Worm (Caenorhabditis elegans) whole organism, young adult: ENCODE measurements around the gene C25H3.16.

Experiments used
- B0035.1 ChIP-seq: sonication (generic microtip); optimal IDR thresholded peaks from 2 replicates; lab custom pipeline; 2016; ENCODE audit warnings: missing genetic modification characterization, mild to moderate bottlenecking, missing compliant biosample characterization, missing genotype, missing genetic modification reagents
- B0261.1 ChIP-seq: sonication (generic microtip); optimal IDR thresholded peaks from 2 replicates; lab custom pipeline; 2016; ENCODE audit warnings: mild to moderate bottlenecking, missing genetic modification characterization, moderate library complexity, missing compliant biosample characterization
- C06A6.2 ChIP-seq: fragments of 200-800 bp; sonication (Bioruptor generic); conservative IDR thresholded peaks from 2 replicates; pipeline ENCODE4 v1.3.6; 2022; ENCODE audit warnings: missing genetic modification characterization, missing compliant biosample characterization
- F23B12.7 ChIP-seq: sonication (generic microtip); optimal IDR thresholded peaks from 2 replicates; lab custom pipeline; 2017; ENCODE audit warnings: missing genetic modification characterization, mild to moderate bottlenecking, missing compliant biosample characterization, antibody characterized with exemption, moderate library complexity; ENCODE audit not compliant: insufficient read depth
- F33H1.4 ChIP-seq: fragments of 200-800 bp; sonication (Bioruptor generic); IDR thresholded peaks from 2 replicates; pipeline ENCODE4 v1.3.6; 2022; ENCODE audit warnings: missing genetic modification reagents, missing genetic modification characterization, missing compliant biosample characterization
- F55B11.4 ChIP-seq: sonication (generic microtip); optimal IDR thresholded peaks from 2 replicates; lab custom pipeline; 2016; ENCODE audit warnings: missing compliant biosample characterization, missing genetic modification characterization, borderline replicate concordance; ENCODE audit not compliant: insufficient read depth
- K11D2.4 ChIP-seq: fragments of 200-800 bp; sonication (Bioruptor generic); IDR thresholded peaks from 2 replicates; pipeline ENCODE4 v1.3.6; 2022; ENCODE audit warnings: missing genetic modification reagents, missing genetic modification characterization, missing compliant biosample characterization
- K12H6.12 ChIP-seq: fragments of 200-800 bp; sonication (Bioruptor generic); optimal IDR thresholded peaks from 2 replicates; lab custom pipeline; 2018; ENCODE audit warnings: mild to moderate bottlenecking, missing genetic modification characterization, missing compliant biosample characterization
- Y53F4B.3 ChIP-seq: fragments of 200-800 bp; sonication (Bioruptor generic); IDR thresholded peaks from 2 replicates; pipeline ENCODE4 v1.3.6; 2022; ENCODE audit warnings: missing genetic modification reagents, missing genetic modification characterization, missing compliant biosample characterization
- Y53G8AR.9 ChIP-seq: fragments of 200-800 bp; sonication (Bioruptor generic); conservative IDR thresholded peaks from 2 replicates; pipeline ENCODE4 v1.3.6; 2022; ENCODE audit warnings: missing genetic modification reagents, missing genetic modification characterization, missing compliant biosample characterization
- Y95B8A.8 ChIP-seq: fragments of 200-800 bp; sonication (Bioruptor generic); IDR thresholded peaks from 2 replicates; pipeline ENCODE4 v1.3.6; 2022; ENCODE audit warnings: missing genetic modification reagents, missing genetic modification characterization, missing compliant biosample characterization
- akir-1 ChIP-seq: fragments of 200-800 bp; sonication (Bioruptor generic); optimal IDR thresholded peaks from 2 replicates; lab custom pipeline; 2018; ENCODE audit warnings: mild to moderate bottlenecking, missing genetic modification characterization, moderate library complexity, missing compliant biosample characterization
- atf-7 ChIP-seq: sonication (generic microtip); optimal IDR thresholded peaks from 2 replicates; lab custom pipeline; 2017; ENCODE audit warnings: mild to moderate bottlenecking, missing genetic modification characterization, missing compliant biosample characterization
- attf-6 ChIP-seq: fragments of 200-800 bp; sonication (Bioruptor generic); IDR thresholded peaks from 2 replicates; pipeline ENCODE4 v1.3.6; 2022; ENCODE audit warnings: missing genetic modification reagents, missing genetic modification characterization, missing compliant biosample characterization
- cebp-1 ChIP-seq, 2 experiments: fragments of 200-800 bp in 1 of 2; sonication (Bioruptor generic) in 1 of 2; sonication (generic microtip) in 1 of 2; IDR thresholded peaks in 1 of 2; optimal IDR thresholded peaks in 1 of 2; 2 replicates each; pipeline versions ENCODE4 v1.3.6 to Lab custom; 2017 to 2022; ENCODE audit warnings: missing compliant biosample characterization in 2 of 2, missing genetic modification characterization in 2 of 2, mild to moderate bottlenecking in 1 of 2, missing genetic modification reagents in 1 of 2, moderate library complexity in 1 of 2
- ceh-27 ChIP-seq: fragments of 200-800 bp; sonication (Bioruptor generic); optimal IDR thresholded peaks from 2 replicates; lab custom pipeline; 2018; ENCODE audit warnings: mild to moderate bottlenecking, missing genetic modification characterization, moderate library complexity, missing compliant biosample characterization
- die-1 ChIP-seq: sonication (generic microtip); optimal IDR thresholded peaks from 2 replicates; lab custom pipeline; 2016; ENCODE audit warnings: missing genotype, mild to moderate bottlenecking, missing genetic modification characterization, missing compliant biosample characterization
- dox-1 ChIP-seq: fragments of 200-800 bp; sonication (Bioruptor generic); IDR thresholded peaks from 2 replicates; pipeline ENCODE4 v1.3.6; 2022; ENCODE audit warnings: missing genetic modification reagents, missing genetic modification characterization, missing compliant biosample characterization
- dpl-1 ChIP-seq: fragments of 150-350 bp; optimal IDR thresholded peaks from 2 replicates; lab custom pipeline; 2014; ENCODE audit warnings: missing biosample characterization, missing genetic modification reagents, missing genetic modification characterization
- efl-1 ChIP-seq: fragments of 150-350 bp; optimal IDR thresholded peaks from 2 replicates; lab custom pipeline; 2014; ENCODE audit warnings: missing biosample characterization, missing genetic modification reagents, missing genetic modification characterization
- fkh-3 ChIP-seq: sonication (generic microtip); optimal IDR thresholded peaks from 2 replicates; lab custom pipeline; 2016; ENCODE audit warnings: mild to moderate bottlenecking, missing genetic modification characterization, missing compliant biosample characterization
- hrde-1 ChIP-seq: sonication (generic microtip); optimal IDR thresholded peaks from 2 replicates; lab custom pipeline; 2016; ENCODE audit warnings: missing genetic modification characterization, mild to moderate bottlenecking, missing compliant biosample characterization, moderate library complexity, missing genotype, missing genetic modification reagents, borderline replicate concordance
- lin-35 ChIP-seq, 3 experiments: fragments of 150-350 bp in 2 of 3; sonication (generic microtip) in 1 of 3; optimal IDR thresholded peaks; 2 replicates each; lab custom pipeline; 2014 to 2018; ENCODE audit warnings: missing biosample characterization in 3 of 3, missing genetic modification characterization in 3 of 3, missing genetic modification reagents in 3 of 3
- lin-40 ChIP-seq: sonication (generic microtip); optimal IDR thresholded peaks from 2 replicates; lab custom pipeline; 2016; ENCODE audit warnings: missing genetic modification characterization, mild to moderate bottlenecking, missing compliant biosample characterization, missing genotype, missing genetic modification reagents
- lir-1 ChIP-seq: fragments of 200-800 bp; sonication (Bioruptor generic); conservative IDR thresholded peaks from 2 replicates; pipeline ENCODE4 v1.3.6; 2022; ENCODE audit warnings: missing genetic modification reagents, missing genetic modification characterization, missing compliant biosample characterization
- lsy-27 ChIP-seq: sonication (generic microtip); optimal IDR thresholded peaks from 2 replicates; lab custom pipeline; 2017; ENCODE audit warnings: missing genetic modification characterization, mild to moderate bottlenecking, missing compliant biosample characterization, antibody characterized with exemption, missing genotype, borderline replicate concordance; ENCODE audit not compliant: insufficient read depth
- mel-28 ChIP-seq: sonication (generic microtip); optimal IDR thresholded peaks from 2 replicates; lab custom pipeline; 2016; ENCODE audit warnings: borderline replicate concordance, mild to moderate bottlenecking, missing genetic modification characterization, missing compliant biosample characterization
- nfya-1 ChIP-seq: sonication (generic microtip); optimal IDR thresholded peaks from 2 replicates; lab custom pipeline; 2017; ENCODE audit warnings: antibody characterized with exemption, missing compliant biosample characterization, missing genetic modification characterization, borderline replicate concordance; ENCODE audit not compliant: insufficient read depth
- nhr-27 ChIP-seq: fragments of 200-800 bp; sonication (Bioruptor generic); optimal IDR thresholded peaks from 2 replicates; lab custom pipeline; 2018; ENCODE audit warnings: mild to moderate bottlenecking, missing genetic modification characterization, moderate library complexity, missing compliant biosample characterization
- nhr-80 ChIP-seq: sonication (generic microtip); optimal IDR thresholded peaks from 2 replicates; lab custom pipeline; 2016; ENCODE audit warnings: missing genetic modification characterization, missing compliant biosample characterization
- nhr-90 ChIP-seq: sonication (generic microtip); optimal IDR thresholded peaks from 2 replicates; lab custom pipeline; 2016; ENCODE audit warnings: missing genotype, mild to moderate bottlenecking, missing genetic modification characterization, missing compliant biosample characterization
- pbrm-1 ChIP-seq: fragments of 200-800 bp; sonication (Bioruptor generic); IDR thresholded peaks from 2 replicates; pipeline ENCODE4 v1.3.6; 2022; ENCODE audit warnings: missing genetic modification reagents, missing genetic modification characterization, missing compliant biosample characterization
- sdz-38 ChIP-seq: sonication (generic microtip); optimal IDR thresholded peaks from 2 replicates; lab custom pipeline; 2016; ENCODE audit warnings: missing genotype, missing genetic modification characterization, missing compliant biosample characterization
- snpc-1.3 ChIP-seq: sonication (generic microtip); optimal IDR thresholded peaks from 2 replicates; lab custom pipeline; 2017; ENCODE audit warnings: missing genetic modification characterization, mild to moderate bottlenecking, missing compliant biosample characterization, antibody characterized with exemption, moderate library complexity, missing genotype, missing genetic modification reagents; ENCODE audit not compliant: insufficient read depth
- snpc-3.4 ChIP-seq: sonication (generic microtip); optimal IDR thresholded peaks from 2 replicates; lab custom pipeline; 2017; ENCODE audit warnings: missing genetic modification characterization, mild to moderate bottlenecking, missing compliant biosample characterization, antibody characterized with exemption, moderate library complexity, missing genotype, missing genetic modification reagents
- sptf-2 ChIP-seq: fragments of 200-800 bp; sonication (Bioruptor generic); optimal IDR thresholded peaks from 2 replicates; lab custom pipeline; 2018; ENCODE audit warnings: mild to moderate bottlenecking, missing genetic modification characterization, missing compliant biosample characterization
- tlf-1 ChIP-seq: fragments of 200-800 bp; sonication (Bioruptor generic); optimal IDR thresholded peaks from 2 replicates; lab custom pipeline; 2018; ENCODE audit warnings: mild to moderate bottlenecking, missing genetic modification characterization, missing compliant biosample characterization
- unc-130 ChIP-seq: sonication (generic microtip); optimal IDR thresholded peaks from 2 replicates; lab custom pipeline; 2016; ENCODE audit warnings: missing genetic modification reagents, missing genetic modification characterization, missing compliant biosample characterization
- unc-62 ChIP-seq: fragments of 150-350 bp; optimal IDR thresholded peaks from 2 replicates; lab custom pipeline; 2014; ENCODE audit warnings: missing biosample characterization, missing genetic modification reagents, missing genetic modification characterization
- zfh-2 ChIP-seq: fragments of 200-800 bp; sonication (Bioruptor generic); conservative IDR thresholded peaks from 2 replicates; pipeline ENCODE4 v1.3.6; 2022; ENCODE audit warnings: missing genetic modification reagents, missing genetic modification characterization, missing compliant biosample characterization
- ztf-22 ChIP-seq: fragments of 200-800 bp; sonication (Bioruptor generic); optimal IDR thresholded peaks from 2 replicates; lab custom pipeline; 2018; ENCODE audit warnings: mild to moderate bottlenecking, missing genetic modification characterization, moderate library complexity, missing compliant biosample characterization
- ztf-25 ChIP-seq: fragments of 200-800 bp; sonication (Bioruptor generic); IDR thresholded peaks from 2 replicates; pipeline ENCODE4 v1.3.6; 2022; ENCODE audit warnings: missing genetic modification reagents, missing genetic modification characterization, missing compliant biosample characterization
- ztf-26 ChIP-seq: sonication (generic microtip); optimal IDR thresholded peaks from 2 replicates; lab custom pipeline; 2017; ENCODE audit warnings: missing genetic modification characterization, missing compliant biosample characterization
- ztf-3 ChIP-seq: fragments of 200-800 bp; sonication (Bioruptor generic); optimal IDR thresholded peaks from 2 replicates; lab custom pipeline; 2018; ENCODE audit warnings: mild to moderate bottlenecking, missing genetic modification characterization, missing compliant biosample characterization

Gene C25H3.16

ce11 chrII:5660736-5661734 lies 5.1 kb upstream of the C25H3.16 start, which contains the start of the genes ift-43 and mdt-26 (continued):
- no peak for TF ChIP-seq hrde-1
- peak; percentile 85 for TF ChIP-seq F23B12.7 (tag; lab: Kevin White, UChicago)
- 0 out of 2 replicates have a peak, but pooled peaks have one; percentile 37 for TF ChIP-seq Y53F4B.3
- TF ChIP-seq lir-1: peak; percentile 48; the same call in 1 of the 2 replicates
- no peak for TF ChIP-seq tlf-1 (GFP tag; lab: Kevin White, UChicago)
- no peak for TF ChIP-seq K12H6.12 (tag; lab: Kevin White, UChicago)
- no peak for TF ChIP-seq akir-1 (GFP tag; lab: Kevin White, UChicago)
- peak; percentile 41 for TF ChIP-seq lsy-27 (tag; lab: Kevin White, UChicago)
- peak; percentile 53 for TF ChIP-seq snpc-1.3 (tag; lab: Kevin White, UChicago)
- peak; percentile 91 for TF ChIP-seq K11D2.4 (GFP tag; lab: Robert Waterston, UW)
- no peak for TF ChIP-seq die-1 (tag; lab: Kevin White, UChicago)
- no peak for TF ChIP-seq unc-130 (GFP tag; lab: Kevin White, UChicago)
- TF ChIP-seq ztf-26: peak; percentile 87
- TF ChIP-seq F33H1.4 (GFP tag; lab: Robert Waterston, UW): 0 out of 2 replicates have a peak, but pooled peaks have one; percentile 43
- TF ChIP-seq sdz-38 (tag; lab: Kevin White, UChicago): peak; percentile 16
- peak; percentile 84 for TF ChIP-seq C06A6.2
- TF ChIP-seq pbrm-1 (GFP tag; lab: Robert Waterston, UW): peak; percentile 83
- TF ChIP-seq efl-1 (GFP tag; lab: Kevin White, UChicago): peak; percentile 44
- peak; percentile 40 for TF ChIP-seq dpl-1 (GFP tag; lab: Kevin White, UChicago)
- TF ChIP-seq B0035.1 (tag; lab: Kevin White, UChicago): no peak
- TF ChIP-seq mel-28 (tag; lab: Kevin White, UChicago): peak; percentile 11
- peak; percentile 99 for TF ChIP-seq zfh-2 (GFP tag; lab: Robert Waterston, UW)
- TF ChIP-seq unc-62 (GFP tag; lab: Kevin White, UChicago): no peak
- peak; percentile 66; the same call in 1 of the 2 replicates for TF ChIP-seq Y53G8AR.9 (GFP tag; lab: Robert Waterston, UW)
- TF ChIP-seq atf-7 (tag; lab: Kevin White, UChicago): peak; percentile 3
- no peak for TF ChIP-seq ztf-3 (GFP tag; lab: Kevin White, UChicago)
- peak; percentile 65 for TF ChIP-seq Y95B8A.8 (GFP tag; lab: Robert Waterston, UW)
- TF ChIP-seq nhr-27 (tag; lab: Kevin White, UChicago): no peak
- TF ChIP-seq ztf-22 (GFP tag; lab: Kevin White, UChicago): no peak
- TF ChIP-seq nhr-80 (tag; lab: Kevin White, UChicago): no peak
- no peak for TF ChIP-seq B0261.1 (tag; lab: Kevin White, UChicago)
- TF ChIP-seq dox-1 (GFP tag; lab: Robert Waterston, UW): peak; percentile 87
- TF ChIP-seq sptf-2 (GFP tag; lab: Kevin White, UChicago): peak; percentile 98
- no peak for TF ChIP-seq F55B11.4 (tag; lab: Kevin White, UChicago)
- TF ChIP-seq lin-35 (GFP tag; optimal IDR thresholded peaks at IDR 0.05; lab: Kevin White, UChicago): peak in 2 of 3 experiments; percentile 0 to 60
- no peak for TF ChIP-seq ztf-25 (GFP tag; lab: Robert Waterston, UW)
- peak; percentile 87 for TF ChIP-seq lin-40
- peak; percentile 84 for TF ChIP-seq ceh-27
- TF ChIP-seq cebp-1 (GFP tag; IDR thresholded peaks at IDR 0.05; lab: Robert Waterston, UW): peak; percentile 77
- peak; percentile 80 for TF ChIP-seq cebp-1 (tag; optimal IDR thresholded peaks at IDR 0.05; lab: Kevin White, UChicago)
- TF ChIP-seq snpc-3.4 (tag; lab: Kevin White, UChicago): no peak
- TF ChIP-seq fkh-3: no peak
- no peak for TF ChIP-seq attf-6 (GFP tag; lab: Robert Waterston, UW)
- peak; percentile 6 for TF ChIP-seq nhr-90 (tag; lab: Kevin White, UChicago)
- TF ChIP-seq nfya-1 (tag; lab: Kevin White, UChicago): no peak
